Fruit fly (Drosophila melanogaster) whole organism, embryonic: Measurements from ENCODE around the gene CG7556.
A peak's percentile ranks its signal among the peaks of the same experiment; 100 is the strongest.

Experiments used
- Ada2b ChIP-seq: fragments of 200-800 bp; sonication (Bioruptor generic); IDR thresholded peaks from 2 replicates; pipeline ENCODE4 v1.3.6; 2022; ENCODE audit warnings: missing biosample characterization, missing genetic modification characterization
- B-H2 ChIP-seq: fragments of 200-800 bp; sonication (Bioruptor generic); optimal IDR thresholded peaks from 2 replicates; lab custom pipeline; 2018; ENCODE audit warnings: missing biosample characterization, mild to moderate bottlenecking, missing genetic modification characterization
- CG10366 ChIP-seq: fragments of 200-800 bp; sonication (Bioruptor generic); IDR thresholded peaks from 2 replicates; pipeline ENCODE4 v1.3.6; 2022; ENCODE audit warnings: missing biosample characterization, missing genetic modification characterization
- CG10431 ChIP-seq: fragments of 200-800 bp; sonication (Bioruptor generic); optimal IDR thresholded peaks from 3 replicates; lab custom pipeline; 2018; ENCODE audit warnings: missing biosample characterization, mild to moderate bottlenecking, missing genetic modification characterization
- CG10462 ChIP-seq: fragments of 200-800 bp; sonication (Bioruptor generic); optimal IDR thresholded peaks from 2 replicates; lab custom pipeline; 2016; ENCODE audit warnings: missing biosample characterization, missing genetic modification characterization
- CG11093 ChIP-seq: fragments of 200-800 bp; sonication (Bioruptor generic); IDR thresholded peaks from 3 replicates; pipeline ENCODE4 v1.3.6; 2022; ENCODE audit warnings: missing biosample characterization, missing genetic modification characterization
- CG11247 ChIP-seq: fragments of 200-800 bp; sonication (Bioruptor generic); IDR thresholded peaks from 2 replicates; pipeline ENCODE4 v1.3.6; 2022; ENCODE audit warnings: missing biosample characterization, missing genetic modification characterization
- CG11456 ChIP-seq: fragments of 200-800 bp; sonication (Bioruptor generic); IDR thresholded peaks from 3 replicates; pipeline ENCODE4 v1.3.6; 2022; ENCODE audit warnings: missing biosample characterization, missing genetic modification characterization
- CG12942 ChIP-seq: fragments of 200-800 bp; sonication (Bioruptor generic); optimal IDR thresholded peaks from 3 replicates; lab custom pipeline; 2016; ENCODE audit warnings: missing biosample characterization, missing genetic modification characterization
- CG15514 ChIP-seq: fragments of 200-800 bp; sonication (Bioruptor generic); optimal IDR thresholded peaks from 3 replicates; lab custom pipeline; 2017; ENCODE audit warnings: missing biosample characterization, missing genetic modification characterization, mild to moderate bottlenecking, moderate library complexity, missing genetic modification reagents
- CG1792 ChIP-seq: fragments of 200-800 bp; sonication (Bioruptor generic); optimal IDR thresholded peaks from 2 replicates; lab custom pipeline; 2016; ENCODE audit warnings: missing biosample characterization, missing genetic modification characterization
- CG1832 ChIP-seq: fragments of 200-800 bp; sonication (Bioruptor generic); optimal IDR thresholded peaks from 2 replicates; lab custom pipeline; 2017; ENCODE audit warnings: missing biosample characterization, mild to moderate bottlenecking, missing genetic modification characterization, inconsistent platforms
- CG2116 ChIP-seq: fragments of 200-800 bp; sonication (Bioruptor generic); optimal IDR thresholded peaks from 3 replicates; lab custom pipeline; 2018; ENCODE audit warnings: missing biosample characterization, mild to moderate bottlenecking, missing genetic modification characterization
- CG3163 ChIP-seq: fragments of 200-800 bp; sonication (Bioruptor generic); optimal IDR thresholded peaks from 3 replicates; lab custom pipeline; 2016; ENCODE audit warnings: missing biosample characterization, missing genetic modification characterization
- CG32767 ChIP-seq: fragments of 200-800 bp; sonication (Bioruptor generic); IDR thresholded peaks from 2 replicates; pipeline ENCODE4 v1.3.6; 2022; ENCODE audit warnings: missing biosample characterization, missing genetic modification characterization
- CG3847 ChIP-seq: fragments of 200-800 bp; sonication (Bioruptor generic); IDR thresholded peaks from 2 replicates; pipeline ENCODE4 v1.3.6; 2022; ENCODE audit warnings: missing biosample characterization, missing genetic modification characterization
- CG4820 ChIP-seq: fragments of 200-800 bp; sonication (Bioruptor generic); optimal IDR thresholded peaks from 3 replicates; lab custom pipeline; 2016; ENCODE audit warnings: missing biosample characterization, missing genetic modification characterization
- CG5245 ChIP-seq: fragments of 200-800 bp; sonication (Bioruptor generic); optimal IDR thresholded peaks from 3 replicates; lab custom pipeline; 2016; ENCODE audit warnings: missing biosample characterization, missing genetic modification characterization
- CG7271 ChIP-seq: fragments of 200-800 bp; sonication (Bioruptor generic); optimal IDR thresholded peaks from 2 replicates; lab custom pipeline; 2018; ENCODE audit warnings: missing biosample characterization, mild to moderate bottlenecking, missing genetic modification characterization, moderate library complexity
- CG9876 ChIP-seq: fragments of 200-800 bp; sonication (Bioruptor generic); optimal IDR thresholded peaks from 2 replicates; lab custom pipeline; 2016; ENCODE audit warnings: missing biosample characterization, missing genetic modification characterization
- Camta ChIP-seq: fragments of 200-800 bp; sonication (Bioruptor generic); optimal IDR thresholded peaks from 2 replicates; lab custom pipeline; 2016; ENCODE audit warnings: missing biosample characterization, missing genetic modification characterization
- D19A ChIP-seq: fragments of 200-800 bp; optimal IDR thresholded peaks from 3 replicates; lab custom pipeline; 2019; ENCODE audit warnings: missing biosample characterization, mild to moderate bottlenecking, missing genetic modification characterization, moderate library complexity
- Dip2 ChIP-seq: fragments of 200-800 bp; sonication (Bioruptor generic); IDR thresholded peaks from 2 replicates; pipeline ENCODE4 v1.3.6; 2022; ENCODE audit warnings: missing biosample characterization, missing genetic modification characterization
- Dref ChIP-seq: fragments of 200-800 bp; sonication (Bioruptor generic); IDR thresholded peaks from 2 replicates; pipeline ENCODE4 v1.3.6; 2022; ENCODE audit warnings: missing biosample characterization, missing genetic modification characterization
- GATAe ChIP-seq: fragments of 200-800 bp; sonication (Bioruptor generic); conservative IDR thresholded peaks from 2 replicates; pipeline ENCODE4 v1.3.6; 2022; ENCODE audit warnings: missing biosample characterization, missing genetic modification characterization
- HLH54F ChIP-seq: fragments of 200-800 bp; sonication (Bioruptor generic); optimal IDR thresholded peaks from 3 replicates; lab custom pipeline; 2016; ENCODE audit warnings: missing biosample characterization, missing genetic modification characterization
- Hand ChIP-seq: fragments of 200-800 bp; sonication (Bioruptor generic); optimal IDR thresholded peaks from 2 replicates; lab custom pipeline; 2017; ENCODE audit warnings: mild to moderate bottlenecking, missing biosample characterization, missing genetic modification reagents, missing genetic modification characterization
- Hr51 ChIP-seq, 2 experiments: fragments of 200-800 bp; sonication (Bioruptor generic); optimal IDR thresholded peaks; 2 replicates in 1 of 2; 3 replicates in 1 of 2; lab custom pipeline; 2016 to 2018; ENCODE audit warnings: missing biosample characterization in 2 of 2, missing genetic modification characterization in 2 of 2, mild to moderate bottlenecking in 1 of 2, moderate library complexity in 1 of 2
- Lim3 ChIP-seq: fragments of 200-800 bp; sonication (Bioruptor generic); IDR thresholded peaks from 2 replicates; pipeline ENCODE4 v1.3.6; 2022; ENCODE audit warnings: missing biosample characterization, missing genetic modification characterization
- Lpt ChIP-seq: fragments of >200 bp; optimal IDR thresholded peaks from 2 replicates; lab custom pipeline; 2018; ENCODE audit warnings: missing biosample characterization, missing genetic modification characterization
- Neu2 ChIP-seq: fragments of 200-800 bp; sonication (Bioruptor generic); optimal IDR thresholded peaks from 3 replicates; lab custom pipeline; 2016; ENCODE audit warnings: missing biosample characterization, missing genetic modification characterization, borderline replicate concordance
- Nf-YB ChIP-seq: fragments of 200-800 bp; sonication (Bioruptor generic); optimal IDR thresholded peaks from 3 replicates; lab custom pipeline; 2019; ENCODE audit warnings: missing biosample characterization, mild to moderate bottlenecking, missing genetic modification characterization, moderate library complexity
- Optix ChIP-seq: fragments of 200-800 bp; sonication (Bioruptor generic); IDR thresholded peaks from 3 replicates; pipeline ENCODE4 v1.3.6; 2022; ENCODE audit warnings: missing biosample characterization, missing genetic modification characterization
- Poxn ChIP-seq: fragments of 200-800 bp; sonication (Bioruptor generic); IDR thresholded peaks from 2 replicates; pipeline ENCODE4 v1.3.6; 2022; ENCODE audit warnings: missing biosample characterization, missing genetic modification characterization
- Sox102F ChIP-seq: fragments of 200-800 bp; sonication (Bioruptor generic); optimal IDR thresholded peaks from 2 replicates; lab custom pipeline; 2018; ENCODE audit warnings: missing biosample characterization, mild to moderate bottlenecking, missing genetic modification characterization, moderate library complexity
- Tbp ChIP-seq: fragments of >200 bp; optimal IDR thresholded peaks from 2 replicates; lab custom pipeline; 2018; ENCODE audit warnings: missing biosample characterization, missing genetic modification characterization
- Xrp1 ChIP-seq: fragments of 200-800 bp; sonication (Bioruptor generic); IDR thresholded peaks from 2 replicates; pipeline ENCODE4 v1.3.6; 2022; ENCODE audit warnings: missing biosample characterization, missing genetic modification characterization
- aop ChIP-seq: fragments of 200-800 bp; sonication (Bioruptor generic); IDR thresholded peaks from 2 replicates; pipeline ENCODE4 v1.3.6; 2022; ENCODE audit warnings: missing biosample characterization, missing genetic modification characterization
- ap ChIP-seq: fragments of 200-800 bp; sonication (Bioruptor generic); IDR thresholded peaks from 2 replicates; pipeline ENCODE4 v1.3.6; 2022; ENCODE audit warnings: missing biosample characterization, missing genetic modification characterization
- bcd ChIP-seq: fragments of 200-800 bp; sonication (Bioruptor generic); optimal IDR thresholded peaks from 2 replicates; lab custom pipeline; 2017; ENCODE audit warnings: missing biosample characterization, mild to moderate bottlenecking, missing genetic modification characterization
- chif ChIP-seq, 2 experiments: fragments of 200-800 bp; sonication (Bioruptor generic); optimal IDR thresholded peaks; 3 replicates each; lab custom pipeline; 2016; ENCODE audit warnings: missing biosample characterization in 2 of 2, missing genetic modification characterization in 2 of 2
- cwo ChIP-seq: fragments of 200-800 bp; sonication (Bioruptor generic); optimal IDR thresholded peaks from 3 replicates; lab custom pipeline; 2017; ENCODE audit warnings: missing biosample characterization, missing genetic modification characterization, mild to moderate bottlenecking, moderate library complexity, missing genetic modification reagents
- emc ChIP-seq: fragments of 200-800 bp; sonication (Bioruptor generic); optimal IDR thresholded peaks from 2 replicates; lab custom pipeline; 2016; ENCODE audit warnings: missing biosample characterization, missing genetic modification characterization
- en ChIP-seq: fragments of 200-800 bp; sonication (Bioruptor generic); optimal IDR thresholded peaks from 2 replicates; lab custom pipeline; 2016; ENCODE audit warnings: missing biosample characterization, missing genetic modification characterization
- ewg ChIP-seq: fragments of 200-800 bp; sonication (Bioruptor generic); optimal IDR thresholded peaks from 3 replicates; lab custom pipeline; 2017; ENCODE audit warnings: mild to moderate bottlenecking, missing biosample characterization, missing genetic modification reagents, missing genetic modification characterization
- ftz-f1 ChIP-seq: fragments of 200-800 bp; sonication (Bioruptor generic); optimal IDR thresholded peaks from 2 replicates; lab custom pipeline; 2016; ENCODE audit warnings: missing biosample characterization, missing genetic modification characterization
- gt ChIP-seq: fragments of 200-800 bp; sonication (Bioruptor generic); IDR thresholded peaks from 2 replicates; pipeline ENCODE4 v1.3.6; 2022; ENCODE audit warnings: missing biosample characterization, missing genetic modification characterization
- jing ChIP-seq: fragments of 200-800 bp; sonication (Bioruptor generic); optimal IDR thresholded peaks from 2 replicates; lab custom pipeline; 2018; ENCODE audit warnings: missing biosample characterization, mild to moderate bottlenecking, missing genetic modification characterization
- lbe ChIP-seq: fragments of 200-800 bp; sonication (Bioruptor generic); optimal IDR thresholded peaks from 2 replicates; lab custom pipeline; 2016; ENCODE audit warnings: missing biosample characterization, mild to moderate bottlenecking, missing genetic modification characterization
- otp ChIP-seq: fragments of 200-800 bp; sonication (Bioruptor generic); IDR thresholded peaks from 3 replicates; pipeline ENCODE4, ENCODE4 v1.3.6; 2022; ENCODE audit warnings: missing biosample characterization, missing genetic modification characterization
- p53 ChIP-seq: fragments of 200-800 bp; sonication (Bioruptor generic); optimal IDR thresholded peaks from 2 replicates; lab custom pipeline; 2016; ENCODE audit warnings: missing biosample characterization, missing genetic modification characterization
- stwl ChIP-seq: fragments of 200-800 bp; sonication (Bioruptor generic); optimal IDR thresholded peaks from 3 replicates; lab custom pipeline; 2018; ENCODE audit warnings: missing biosample characterization, mild to moderate bottlenecking, missing genetic modification characterization, moderate library complexity

Gene CG7556

DNA sequence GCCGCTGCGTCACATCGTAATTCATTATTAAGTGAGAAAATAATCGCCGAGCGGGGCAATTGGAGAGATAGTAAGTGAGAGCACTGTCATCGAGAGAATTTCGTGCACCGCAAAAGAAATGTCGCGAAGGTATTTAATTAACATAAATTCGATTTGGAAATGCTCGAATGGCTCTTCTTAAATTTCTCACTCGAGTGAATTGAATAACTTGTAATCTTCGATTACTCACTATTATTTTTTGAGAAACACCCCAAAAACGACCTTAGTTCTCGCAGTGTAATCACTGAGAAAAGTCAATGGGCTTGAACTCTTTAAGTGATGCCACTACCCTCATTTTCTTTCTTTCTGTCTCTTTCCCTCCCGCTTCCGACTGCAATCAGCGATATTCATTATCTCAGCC is 24.6 kb downstream of the CG7556 start (continued):
- TF ChIP-seq gt (GFP tag; lab: Robert Waterston, UW) (peak; percentile 84), Dip2 (GFP tag; lab: Robert Waterston, UW) (no peak), CG11456 (peak; percentile 66; the same call in 1 of the 3 replicates), CG3163 (GFP tag; lab: Kevin White, UChicago) (peak; percentile 81), CG15514 (GFP tag; lab: Kevin White, UChicago) (no peak), Hand (peak; percentile 6), bcd (peak; percentile 80), Xrp1 (peak; percentile 97), CG11093 (GFP tag; lab: Robert Waterston, UW) (peak; percentile 78), CG32767 (GFP tag; lab: Robert Waterston, UW) (peak; percentile 57; the same call in 1 of the 2 replicates), ap (GFP tag; lab: Robert Waterston, UW) (peak; percentile 61; the same call in 1 of the 2 replicates), Camta (GFP tag; lab: Kevin White, UChicago) (peak; percentile 86), CG3847 (GFP tag; lab: Robert Waterston, UW) (peak; percentile 64; the same call in 1 of the 2 replicates), CG2116 (peak; percentile 41), Lpt (no peak), CG12942 (peak; percentile 76), cwo (GFP tag; lab: Kevin White, UChicago) (peak; percentile 21), CG7271 (tag; lab: Kevin White, UChicago) (peak; percentile 65), emc (GFP tag; lab: Kevin White, UChicago) (peak; percentile 38), GATAe (no peak), jing (GFP tag; lab: Kevin White, UChicago) (peak; percentile 76), Nf-YB (GFP tag; lab: Kevin White, UChicago) (peak; percentile 67), Poxn (GFP tag; lab: Robert Waterston, UW) (no peak), aop (peak; percentile 57; the same call in 1 of the 2 replicates), Optix (GFP tag; lab: Robert Waterston, UW) (peak; percentile 92), ftz-f1 (GFP tag; lab: Kevin White, UChicago) (no peak), B-H2 (GFP tag; lab: Kevin White, UChicago) (no peak), lbe (peak; percentile 75), D19A (tag; lab: Kevin White, UChicago) (peak; percentile 87), CG4820 (GFP tag; lab: Kevin White, UChicago) (peak; percentile 91), p53 (GFP tag; lab: Kevin White, UChicago) (no peak), CG1832 (GFP tag; lab: Kevin White, UChicago) (no peak), Ada2b (GFP tag; lab: Robert Waterston, UW) (peak; percentile 60), Tbp (GFP tag; lab: Kevin White, UChicago) (no peak), en (peak; percentile 68), CG11247 (GFP tag; lab: Robert Waterston, UW) (peak; percentile 55), otp (peak; percentile 93), CG10366 (peak; percentile 74), ewg (GFP tag; lab: Kevin White, UChicago) (peak; percentile 84), stwl (tag; lab: Kevin White, UChicago) (peak; percentile 55), chif (GFP tag; optimal IDR thresholded peaks at IDR 0.05; lab: Kevin White, UChicago) (peak; percentile 92 to 94), CG9876 (peak; percentile 51), Neu2 (GFP tag; lab: Kevin White, UChicago) (peak; percentile 24), Dref (no peak), Sox102F (GFP tag; lab: Kevin White, UChicago) (peak; percentile 91), HLH54F (GFP tag; lab: Kevin White, UChicago) (peak; percentile 58), CG10462 (peak; percentile 72), Lim3 (no peak), CG10431 (GFP tag; lab: Kevin White, UChicago) (peak; percentile 45), CG5245 (GFP tag; lab: Kevin White, UChicago) (peak; percentile 91), CG1792 (GFP tag; lab: Kevin White, UChicago) (peak; percentile 73), Hr51 (GFP tag; optimal IDR thresholded peaks at IDR 0.05; lab: Kevin White, UChicago) (peak; percentile 61 to 78)
